Worm (Caenorhabditis elegans): Measurements from ENCODE around the gene T15H9.5.

DNA sequence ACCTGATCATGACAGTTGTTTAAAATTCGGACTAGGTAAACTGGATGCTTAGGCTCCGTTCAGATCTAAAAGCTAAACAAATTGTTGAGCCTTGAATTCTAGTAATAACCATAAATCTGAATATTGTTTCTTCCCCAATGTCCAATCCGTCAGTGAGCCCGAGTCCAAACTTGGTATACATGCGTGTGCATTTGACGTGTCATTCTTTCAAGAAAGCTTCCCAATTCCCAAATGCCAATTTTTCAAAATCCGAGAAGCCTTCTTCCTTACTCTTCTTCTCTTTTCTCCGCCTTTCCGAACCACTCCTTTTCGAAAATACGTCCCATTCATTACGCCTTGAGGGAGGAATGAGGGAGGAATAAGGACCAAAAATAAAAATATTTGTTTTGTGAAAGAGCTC, 34.5 kb downstream of the T15H9.5 start:
- TF ChIP-seq Y55F3AM.14 (GFP tag; optimal IDR thresholded peaks at IDR 0.05): no peak
- no peak for TF ChIP-seq mdl-1 (tag; optimal IDR thresholded peaks at IDR 0.05)
- TF ChIP-seq mbf-1 (tag; optimal IDR thresholded peaks at IDR 0.05): no peak
- TF ChIP-seq nhr-77 (tag; optimal IDR thresholded peaks at IDR 0.05): no peak
- TF ChIP-seq nhr-11 (tag; optimal IDR thresholded peaks at IDR 0.05): no peak
- TF ChIP-seq mab-5 (tag; optimal IDR thresholded peaks at IDR 0.05): peak; percentile 74
- no peak for TF ChIP-seq ztf-11 (tag; optimal IDR thresholded peaks at IDR 0.05)

Measured in whole organism, L2 larva.